Fruit fly (Drosophila melanogaster): Measurements from ENCODE around the gene CG33257.

CG33257 gene

DNA sequence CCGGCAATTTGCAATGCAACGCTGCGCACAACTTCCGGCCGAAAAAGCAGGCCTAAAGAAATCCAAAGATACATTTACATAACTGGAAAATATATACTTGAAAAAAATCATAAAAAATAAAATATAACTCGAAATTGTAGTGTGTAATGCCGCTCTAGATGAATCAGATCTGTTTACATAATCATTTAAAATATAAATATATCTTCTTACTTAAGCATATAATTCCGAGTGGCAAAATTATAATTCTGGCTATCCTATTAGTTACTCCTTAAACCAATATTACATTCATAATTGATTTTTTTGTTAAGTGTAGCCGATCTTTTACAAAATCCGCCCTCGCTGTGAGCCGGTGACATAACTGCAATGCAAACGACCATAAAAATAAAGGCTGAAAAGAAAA lies 6.7 kb upstream of the CG33257 start (continued):
- no peak for TF ChIP-seq odd (GFP tag; optimal IDR thresholded peaks at IDR 0.05)
- TF ChIP-seq Hr51 (GFP tag; optimal IDR thresholded peaks at IDR 0.05), result peak in 1 of 2 experiments; percentile 52
- TF ChIP-seq CG17359 (tag; optimal IDR thresholded peaks at IDR 0.05), result peak; percentile 40
- no peak for TF ChIP-seq CG3995 (GFP tag; optimal IDR thresholded peaks at IDR 0.05)
- no peak for TF ChIP-seq mam (GFP tag; optimal IDR thresholded peaks at IDR 0.05)
- TF ChIP-seq slbo (GFP tag; IDR thresholded peaks at IDR 0.05), result no peak
- no peak for TF ChIP-seq CG6683 (GFP tag; optimal IDR thresholded peaks at IDR 0.05)
- no peak for TF ChIP-seq CG16779 (GFP tag; IDR thresholded peaks at IDR 0.05)
- TF ChIP-seq esg (GFP tag; conservative IDR thresholded peaks at IDR 0.05), result no peak
- no peak for TF ChIP-seq fu2 (GFP tag; optimal IDR thresholded peaks at IDR 0.05)
- no peak for TF ChIP-seq Antp (GFP tag; optimal IDR thresholded peaks at IDR 0.05)
- TF ChIP-seq Mrtf (GFP tag; IDR thresholded peaks at IDR 0.05), result no peak
- no peak for TF ChIP-seq Mad (GFP tag; optimal IDR thresholded peaks at IDR 0.05)
- peak; percentile 59 for TF ChIP-seq Sox102F (GFP tag; optimal IDR thresholded peaks at IDR 0.05)
- no peak for TF ChIP-seq hkb (optimal IDR thresholded peaks at IDR 0.05)
- TF ChIP-seq hkb (GFP tag; IDR thresholded peaks at IDR 0.05), result peak; percentile 53
- no peak for TF ChIP-seq CG4404 (GFP tag; IDR thresholded peaks at IDR 0.05)
- TF ChIP-seq ttk (GFP tag; IDR thresholded peaks at IDR 0.05), result 0 out of 2 replicates have a peak, but pooled peaks have one; percentile 25
- no peak for TF ChIP-seq oc (tag; optimal IDR thresholded peaks at IDR 0.05)
- no peak for TF ChIP-seq usp (GFP tag; optimal IDR thresholded peaks at IDR 0.05)
- TF ChIP-seq CG2202 (tag; optimal IDR thresholded peaks at IDR 0.05), result no peak
- peak; percentile 2 for TF ChIP-seq CoRest (tag; optimal IDR thresholded peaks at IDR 0.05)
- TF ChIP-seq row (GFP tag; IDR thresholded peaks at IDR 0.05), result peak; percentile 23; the same call in 1 of the 3 replicates
- peak; percentile 57 for TF ChIP-seq dmrt99B (tag; optimal IDR thresholded peaks at IDR 0.05)
- no peak for TF ChIP-seq Taf1 (GFP tag; IDR thresholded peaks at IDR 0.05)
- TF ChIP-seq phol (tag; optimal IDR thresholded peaks at IDR 0.05), result peak; percentile 18

DNA sequence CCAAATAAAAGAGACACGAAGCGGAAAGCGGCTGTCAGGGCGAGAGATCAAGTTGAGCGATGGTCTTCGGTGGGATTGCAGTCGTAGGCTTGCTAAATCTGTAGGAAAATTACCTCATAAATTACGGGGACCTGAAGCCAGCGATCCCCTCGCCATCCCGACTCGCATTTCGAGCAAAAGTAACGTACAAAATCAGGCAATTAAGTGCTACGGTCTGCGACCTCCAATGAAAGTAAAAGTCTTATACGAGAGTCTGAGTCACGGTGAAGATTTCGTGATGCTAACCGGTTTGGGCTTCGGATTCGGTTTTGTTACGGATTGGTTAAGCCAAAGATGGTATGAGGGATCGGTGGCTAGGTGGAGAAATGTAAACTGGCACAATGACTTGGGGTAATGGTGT lies 6.2 kb upstream of the CG33257 start:
- TF ChIP-seq CG16815 (GFP tag; optimal IDR thresholded peaks at IDR 0.05) (no peak), Blimp-1 (GFP tag; optimal IDR thresholded peaks at IDR 0.05) (peak; percentile 98), CG14050 (GFP tag; IDR thresholded peaks at IDR 0.05) (no peak), sens (GFP tag) (no peak), Gug (GFP tag; IDR thresholded peaks at IDR 0.05) (no peak), CG13424 (tag; optimal IDR thresholded peaks at IDR 0.05) (no peak), chinmo (GFP tag; IDR thresholded peaks at IDR 0.05; ENCODE audit: partially characterized antibody) (no peak), cg (GFP tag; optimal IDR thresholded peaks at IDR 0.05) (no peak), oc (tag; optimal IDR thresholded peaks at IDR 0.05) (peak; percentile 16), her (GFP tag; optimal IDR thresholded peaks at IDR 0.05) (no peak)

DNA sequence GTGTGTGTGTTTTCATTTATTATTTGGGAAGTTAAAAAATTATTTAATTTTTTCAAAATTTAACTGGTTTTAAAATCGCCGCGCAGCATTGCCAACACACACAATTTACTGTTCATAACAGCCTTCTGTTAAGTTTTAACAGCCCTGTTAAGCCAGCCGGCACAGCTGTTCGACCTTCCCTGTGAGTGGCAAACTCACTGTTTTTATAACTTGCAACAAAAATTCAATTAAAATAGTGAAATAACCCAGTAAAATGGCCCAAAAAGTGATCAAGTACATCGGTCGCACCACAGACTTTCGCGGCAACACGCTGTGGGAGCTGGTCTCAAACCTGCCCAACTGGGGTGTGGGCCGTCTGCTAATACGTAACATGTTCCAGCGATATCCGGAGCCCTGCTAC lies 1.8 kb downstream of the CG33257 start, which contains the start of gene mRpS34:
mRpS34 (plus strand) TSS at position 161 of the 400 bp plus-strand sequence.
- TF ChIP-seq CG18476 (GFP tag; optimal IDR thresholded peaks at IDR 0.05) (no peak), CG18011 (GFP tag; optimal IDR thresholded peaks at IDR 0.05) (no peak), CG13296 (GFP tag; optimal IDR thresholded peaks at IDR 0.05) (no peak), nerfin-2 (GFP tag; IDR thresholded peaks at IDR 0.05; ENCODE audit: partially characterized antibody) (no peak), tna (GFP tag; IDR thresholded peaks at IDR 0.05; ENCODE audit: partially characterized antibody) (no peak), CG34224 (GFP tag; IDR thresholded peaks at IDR 0.05; ENCODE audit: partially characterized antibody) (no peak), CG10431 (GFP tag; optimal IDR thresholded peaks at IDR 0.05) (no peak), CG30431 (GFP tag; optimal IDR thresholded peaks at IDR 0.05) (no peak), CG7839 (tag; optimal IDR thresholded peaks at IDR 0.05) (no peak), CG7372 (GFP tag; IDR thresholded peaks at IDR 0.05) (no peak), tx (GFP tag; optimal IDR thresholded peaks at IDR 0.05) (no peak), YL-1 (GFP tag; optimal IDR thresholded peaks at IDR 0.05) (peak; percentile 51), mam (GFP tag; optimal IDR thresholded peaks at IDR 0.05) (no peak), CG12104 (GFP tag; optimal IDR thresholded peaks at IDR 0.05) (no peak), tap (tag; optimal IDR thresholded peaks at IDR 0.05) (no peak), mld (GFP tag; IDR thresholded peaks at IDR 0.05; ENCODE audit: partially characterized antibody) (no peak), CG6854 (GFP tag; optimal IDR thresholded peaks at IDR 0.05) (no peak)
